Worm (Caenorhabditis elegans): ENCODE measurements around the gene clec-29.

DNA sequence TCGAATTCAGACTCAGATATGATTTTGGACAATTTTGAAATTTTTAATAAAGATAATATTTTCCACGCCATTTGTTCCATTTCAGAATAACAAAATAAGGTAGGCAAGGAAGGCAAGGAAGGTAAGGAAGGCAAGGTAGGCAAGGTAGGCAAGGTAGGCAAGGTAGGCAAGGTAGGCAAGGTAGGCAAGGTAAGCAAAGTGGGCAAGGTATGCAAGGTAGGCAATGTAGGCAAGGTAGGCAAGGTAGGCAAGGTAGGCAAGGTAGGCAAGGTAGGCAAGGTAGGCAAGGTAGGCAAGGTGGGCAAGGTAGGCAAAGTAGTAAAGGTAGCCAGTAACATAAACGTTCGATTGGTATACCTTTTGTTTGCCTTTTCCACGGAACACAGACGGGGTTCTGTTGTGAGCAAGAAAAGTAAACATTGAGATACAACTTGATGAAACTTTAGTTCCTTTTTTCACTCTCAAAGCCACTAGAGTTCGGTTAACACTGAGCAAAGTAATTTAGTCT, 39.2 kb downstream of the clec-29 start, which contains the start of gene Y70C5C.1:
- TF ChIP-seq nhr-28 (tag; optimal IDR thresholded peaks at IDR 0.05), result no peak
- TF ChIP-seq nhr-11 (tag; optimal IDR thresholded peaks at IDR 0.05), result no peak
- no peak for TF ChIP-seq pha-4 (tag; optimal IDR thresholded peaks at IDR 0.05)
- no peak for TF ChIP-seq zag-1 (tag; optimal IDR thresholded peaks at IDR 0.05)
- no peak for TF ChIP-seq jun-1 (tag; optimal IDR thresholded peaks at IDR 0.05)
- no peak for TF ChIP-seq unc-62 (GFP tag; optimal IDR thresholded peaks at IDR 0.05)
- no peak for TF ChIP-seq ztf-11 (tag; optimal IDR thresholded peaks at IDR 0.05)
- no peak for TF ChIP-seq ceh-28 (tag; optimal IDR thresholded peaks at IDR 0.05)
- no peak for TF ChIP-seq lin-15B (tag; optimal IDR thresholded peaks at IDR 0.05)
- TF ChIP-seq ceh-16 (tag; optimal IDR thresholded peaks at IDR 0.05), result no peak

All from whole organism, L3 larva.